Worm (Caenorhabditis elegans) whole organism, L4/young adult: Measurements from ENCODE around the gene lsm-4.

ENCODE experiments used
- W03F9.2 ChIP-seq: fragments of 150-350 bp; optimal IDR thresholded peaks from 2 replicates; lab custom pipeline; 2014; ENCODE audit warnings: missing biosample characterization, missing genetic modification characterization
- dao-5 ChIP-seq: sonication (generic microtip); optimal IDR thresholded peaks from 2 replicates; lab custom pipeline; 2016; ENCODE audit warnings: missing genotype, missing genetic modification characterization, moderate library complexity, missing compliant biosample characterization
- him-1 ChIP-seq: sonication (generic microtip); optimal IDR thresholded peaks from 2 replicates; lab custom pipeline; 2016; ENCODE audit warnings: missing genotype, missing genetic modification reagents, missing genetic modification characterization, missing compliant biosample characterization

Gene lsm-4

DNA sequence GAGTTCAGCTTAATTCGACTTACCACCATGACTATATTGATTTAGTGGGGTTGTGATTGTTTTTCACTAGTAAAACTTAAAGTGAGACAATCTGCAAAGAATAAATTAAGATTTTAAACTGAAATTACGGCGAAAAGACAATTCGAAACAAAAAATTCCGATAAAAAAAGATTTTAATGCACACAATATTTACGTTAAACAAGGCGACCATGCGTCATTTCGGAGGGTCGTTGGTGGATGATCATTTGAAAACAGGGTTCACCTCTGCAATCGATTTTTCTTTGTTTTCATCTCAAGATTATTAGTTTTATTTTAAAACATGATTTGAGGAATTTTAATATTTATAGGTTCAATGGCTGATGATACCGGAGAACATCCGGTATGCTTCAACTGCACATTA is at the start of gene lsm-4:
lsm-4 (minus strand) TSS at position 91 of the 400 bp plus-strand sequence.
- no peak for TF ChIP-seq dao-5 (tag; lab: Kevin White, UChicago)
- TF ChIP-seq W03F9.2, result no peak
- no peak for TF ChIP-seq him-1 (tag; lab: Kevin White, UChicago)

DNA sequence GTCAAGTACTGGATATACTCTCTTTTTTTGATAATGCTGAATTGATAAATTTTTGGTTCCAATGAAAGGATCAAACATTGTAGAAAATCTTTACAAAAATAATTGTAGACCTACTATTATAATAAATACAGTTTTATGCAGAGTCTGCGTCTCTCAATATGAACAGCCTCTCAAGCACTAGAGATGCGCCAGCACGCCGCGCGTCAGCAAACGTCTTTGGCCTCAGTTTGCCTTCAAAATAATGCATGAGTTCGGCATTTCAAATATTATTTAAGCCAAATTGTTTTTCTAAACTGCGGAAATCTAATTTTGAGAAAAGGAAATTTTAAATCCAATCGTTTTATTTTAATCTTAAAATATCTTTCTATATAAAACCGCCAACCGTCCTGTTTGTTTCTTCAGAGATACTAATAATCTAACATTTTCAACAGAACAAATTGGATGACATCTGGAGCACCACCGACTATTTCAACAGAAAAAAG is 48.7 kb upstream of the lsm-4 start, which contains the start of gene cul-4:
cul-4 (plus strand) TSS at position 432 of the 482 bp plus-strand sequence.
- TF ChIP-seq him-1 (tag; lab: Kevin White, UChicago) (no peak), dao-5 (tag; lab: Kevin White, UChicago) (no peak), W03F9.2 (peak; percentile 82)

DNA sequence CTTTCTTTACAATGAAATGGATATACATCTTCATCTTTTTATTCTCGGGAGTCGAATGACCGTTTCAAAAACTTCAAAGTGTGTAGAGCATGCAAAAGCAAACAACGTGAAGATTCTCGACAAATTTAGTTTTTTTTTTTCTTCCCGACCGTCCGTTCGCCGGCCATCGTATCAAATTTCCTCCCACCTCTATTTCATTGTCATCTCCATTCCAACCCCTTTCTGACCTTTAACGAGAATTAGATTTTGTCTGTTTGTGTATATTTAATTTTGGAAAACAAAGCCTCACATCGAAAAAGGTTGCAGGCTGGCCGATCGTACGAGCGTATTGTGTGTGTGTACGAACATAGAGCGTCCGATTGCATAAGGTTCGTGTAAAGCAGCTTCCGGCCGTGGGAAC is 46.1 kb upstream of the lsm-4 start, which contains the start of gene C30G12.1:
C30G12.1 (plus strand) TSS at position 301 of the 400 bp plus-strand sequence.
- no peak for TF ChIP-seq dao-5 (tag; lab: Kevin White, UChicago)
- TF ChIP-seq W03F9.2, result no peak
- no peak for TF ChIP-seq him-1 (tag; lab: Kevin White, UChicago)

DNA sequence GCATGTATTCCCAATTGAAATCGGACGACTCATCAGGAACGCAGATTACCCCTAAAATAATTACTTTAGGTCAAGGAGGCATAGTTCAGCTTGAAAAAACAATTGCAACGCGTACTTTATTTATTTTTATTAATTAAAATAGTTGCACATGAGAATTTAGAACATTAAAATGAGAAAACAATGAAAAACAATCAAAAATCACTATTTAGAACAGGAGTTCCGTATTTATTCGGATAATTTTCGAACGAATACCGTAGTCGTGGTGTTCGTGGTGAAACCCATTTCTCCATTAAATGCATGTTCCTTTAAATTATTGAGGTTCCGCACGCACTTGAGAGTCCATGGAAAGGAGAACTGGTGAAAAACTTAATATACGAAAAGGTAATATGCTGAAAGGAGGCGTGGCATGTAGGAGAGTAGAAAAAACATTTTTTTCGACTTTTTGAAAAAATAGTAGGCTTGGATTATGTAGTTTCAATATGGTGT is 45.3 kb upstream of the lsm-4 start, which contains the start of gene puf-8:
puf-8 (minus strand) TSS at position 51 of the 486 bp plus-strand sequence.
- TF ChIP-seq W03F9.2 (no peak), dao-5 (tag; lab: Kevin White, UChicago) (no peak), him-1 (tag; lab: Kevin White, UChicago) (no peak)

DNA sequence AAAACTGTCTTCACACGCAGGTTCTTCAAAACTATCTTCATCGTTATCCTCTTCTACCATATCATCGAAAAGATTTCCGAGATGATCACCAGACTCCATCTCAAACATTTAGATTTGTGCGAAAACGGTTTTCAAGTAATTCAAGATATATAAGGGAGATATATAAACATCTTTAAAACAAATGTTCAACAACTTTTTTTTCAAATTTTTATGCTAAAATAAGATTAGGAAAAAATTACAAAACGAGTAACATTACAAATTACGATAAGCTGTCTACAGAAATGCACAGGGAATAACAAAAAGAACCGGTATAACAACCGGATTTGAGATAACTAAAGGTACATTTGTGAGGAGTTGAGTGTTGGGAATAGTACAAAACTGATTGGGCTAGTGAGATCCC is 43.0 kb upstream of the lsm-4 start, which contains the start of gene C30G12.6:
C30G12.6 (minus strand) TSS at position 101 of the 400 bp plus-strand sequence.
- no peak for TF ChIP-seq him-1 (tag; lab: Kevin White, UChicago)
- no peak for TF ChIP-seq W03F9.2
- TF ChIP-seq dao-5 (tag; lab: Kevin White, UChicago), result no peak

DNA sequence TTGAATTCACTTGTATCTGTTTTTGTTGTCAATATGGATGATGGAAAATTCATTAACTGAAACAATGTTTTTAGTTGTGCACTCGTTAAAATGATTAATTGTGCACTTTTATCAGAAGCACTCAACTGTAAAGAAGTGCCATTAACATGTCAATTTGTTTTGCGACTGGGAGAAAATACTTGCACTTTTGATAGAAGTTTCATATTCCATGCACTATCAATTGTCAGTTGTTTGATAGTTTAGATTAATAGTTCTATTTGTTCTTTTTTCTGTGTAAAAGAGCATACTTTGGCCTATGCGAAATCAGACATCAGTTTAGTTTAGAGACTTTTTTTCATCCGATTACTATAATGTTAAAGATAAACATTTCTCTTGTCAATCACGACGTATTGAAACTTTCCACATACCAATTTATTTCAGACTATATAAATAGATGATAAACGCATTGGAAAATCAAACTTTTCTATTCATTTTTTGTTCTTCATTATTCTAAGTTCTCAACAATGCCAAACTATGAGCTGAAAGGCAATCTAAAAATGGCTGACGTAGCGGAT is 37.0 kb upstream of the lsm-4 start, which contains the start of gene C30G12.2:
C30G12.2 (plus strand) TSS at position 504 of the 554 bp plus-strand sequence.
- TF ChIP-seq dao-5 (tag; lab: Kevin White, UChicago) (no peak), him-1 (tag; lab: Kevin White, UChicago) (no peak), W03F9.2 (no peak)

DNA sequence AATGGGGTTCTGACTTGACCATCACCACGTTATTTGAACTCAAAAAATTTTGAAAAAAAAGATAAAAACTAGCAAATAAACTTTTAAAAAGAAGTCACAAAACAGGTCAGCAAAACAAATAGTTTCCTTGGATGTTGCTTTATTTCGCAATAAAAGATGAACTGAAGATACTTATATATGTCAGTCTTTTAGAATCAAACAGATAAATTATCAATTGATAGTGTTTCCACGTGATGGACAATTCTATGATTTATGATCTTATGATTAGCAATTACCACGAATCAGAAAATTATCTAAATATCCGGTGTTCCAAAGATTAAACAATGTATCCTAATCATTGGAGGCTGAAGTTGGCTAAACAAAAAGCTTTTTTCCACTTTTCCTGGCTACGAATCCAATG is 34.7 kb upstream of the lsm-4 start:
- no peak for TF ChIP-seq him-1 (tag; lab: Kevin White, UChicago)
- no peak for TF ChIP-seq dao-5 (tag; lab: Kevin White, UChicago)

DNA sequence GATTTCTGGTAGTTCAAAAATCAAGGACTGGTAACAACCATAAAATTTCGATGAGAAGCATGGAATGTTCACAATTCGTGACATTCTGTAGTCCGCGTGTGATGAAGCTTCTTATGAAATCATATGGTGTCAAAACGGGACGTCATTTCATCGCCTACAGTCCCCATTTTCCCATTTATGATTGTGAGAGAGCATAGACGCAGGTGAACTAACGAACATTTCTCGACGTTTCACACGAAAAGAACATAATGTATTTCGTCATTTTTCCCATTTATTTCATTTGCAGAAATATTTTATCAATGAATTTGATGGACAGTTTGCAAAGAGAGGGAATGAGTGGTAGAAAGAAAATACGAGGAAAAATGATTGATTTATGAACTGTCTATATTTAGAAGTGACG is 34.2 kb upstream of the lsm-4 start:
- TF ChIP-seq dao-5 (tag; lab: Kevin White, UChicago), result no peak
- TF ChIP-seq W03F9.2, result no peak
- TF ChIP-seq him-1 (tag; lab: Kevin White, UChicago), result no peak

DNA sequence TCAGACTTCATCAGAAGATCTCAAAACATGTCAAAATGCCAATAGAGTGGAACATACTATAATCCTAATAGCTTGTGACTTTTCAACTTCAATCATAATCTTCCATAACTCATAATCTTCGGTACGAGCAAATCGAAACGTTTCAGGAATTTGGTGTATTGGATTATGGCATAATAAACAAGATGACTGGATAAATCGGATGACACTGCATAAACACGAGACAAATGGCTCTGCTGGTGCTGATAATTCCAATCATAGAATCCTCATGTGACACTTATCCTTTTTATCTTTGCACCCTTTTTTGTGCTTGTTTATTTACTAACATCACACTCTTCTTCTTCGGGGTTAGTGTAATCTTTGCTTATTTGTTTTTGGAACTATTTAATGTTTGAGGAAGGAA is 30.1 kb upstream of the lsm-4 start:
- TF ChIP-seq him-1 (tag; lab: Kevin White, UChicago), result no peak
- no peak for TF ChIP-seq dao-5 (tag; lab: Kevin White, UChicago)
- TF ChIP-seq W03F9.2, result no peak

DNA sequence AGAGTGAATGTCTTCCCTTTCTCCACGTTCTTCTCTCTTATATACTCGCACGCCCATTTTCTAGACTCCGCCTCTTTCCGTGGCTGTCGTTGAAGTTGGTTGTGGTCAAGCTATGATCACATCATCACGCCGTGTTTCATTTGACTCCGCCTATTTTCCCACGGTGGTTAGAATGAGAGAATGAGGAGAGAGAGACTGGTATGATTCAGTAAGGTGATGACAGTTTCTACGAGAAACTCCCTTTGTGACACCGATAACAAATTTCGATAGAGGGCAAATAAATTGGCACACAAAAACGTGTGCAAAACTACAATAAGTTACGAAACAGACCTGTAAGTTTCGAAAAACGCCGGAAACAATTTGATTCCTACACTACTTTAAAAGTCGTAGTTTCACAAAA is 27.6 kb upstream of the lsm-4 start:
- TF ChIP-seq W03F9.2, result no peak
- no peak for TF ChIP-seq dao-5 (tag; lab: Kevin White, UChicago)
- no peak for TF ChIP-seq him-1 (tag; lab: Kevin White, UChicago)

DNA sequence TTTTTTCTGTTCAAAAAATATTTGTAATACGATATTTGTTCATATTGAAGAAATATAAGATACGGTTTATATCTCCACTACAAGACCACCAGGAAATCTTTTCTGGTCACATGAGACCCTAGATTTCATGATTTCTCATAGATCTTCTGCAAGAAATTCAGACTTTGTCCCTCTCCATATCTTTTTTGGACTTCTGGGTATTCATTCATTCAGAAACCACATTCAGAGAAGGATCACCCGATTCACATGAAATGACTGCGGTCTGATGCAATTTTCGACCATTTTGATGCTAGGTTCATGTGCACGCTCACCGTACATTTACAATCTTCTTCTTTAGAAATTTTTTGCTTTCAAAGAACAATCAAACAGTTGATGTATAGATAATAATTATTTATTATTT is 26.8 kb upstream of the lsm-4 start:
- TF ChIP-seq dao-5 (tag; lab: Kevin White, UChicago) (no peak), him-1 (tag; lab: Kevin White, UChicago) (no peak), W03F9.2 (no peak)

DNA sequence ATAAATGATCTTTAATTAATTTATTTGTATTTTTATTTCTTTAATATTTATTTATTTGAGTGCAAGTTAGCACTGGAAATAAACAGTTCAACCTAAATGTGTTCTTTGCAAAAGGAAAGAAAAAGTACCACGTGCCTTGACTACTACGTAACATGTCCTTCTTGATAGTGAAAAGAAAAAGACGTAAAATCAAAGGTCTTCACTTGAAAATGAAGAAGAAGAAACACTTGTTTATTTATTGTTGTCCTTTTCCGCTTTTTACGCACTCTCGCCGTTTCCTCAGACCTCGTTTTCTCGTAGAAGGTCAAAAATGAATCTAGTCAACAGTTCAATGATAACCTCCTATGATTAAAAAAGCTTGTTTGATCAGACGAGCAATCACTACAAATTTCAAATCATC is 25.0 kb upstream of the lsm-4 start:
- TF ChIP-seq W03F9.2 (no peak), dao-5 (tag; lab: Kevin White, UChicago) (no peak), him-1 (tag; lab: Kevin White, UChicago) (no peak)

DNA sequence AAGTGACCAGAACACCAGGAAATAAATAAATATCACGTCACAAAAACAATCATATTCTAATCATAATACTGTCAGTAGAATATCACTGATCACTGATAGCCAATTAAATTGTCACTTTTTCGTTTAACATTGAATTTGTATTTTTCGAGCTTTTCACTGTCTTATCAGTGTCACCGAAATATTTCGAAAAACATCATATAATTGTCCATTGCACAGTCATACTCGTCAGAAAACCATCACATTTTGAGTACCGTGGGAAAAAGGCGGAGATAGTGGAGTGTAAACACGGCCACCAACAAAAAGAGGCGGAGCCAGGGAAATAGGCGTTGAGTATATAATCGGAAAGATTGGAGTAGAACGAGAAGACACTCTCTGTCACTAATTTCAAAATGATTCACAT is 24.3 kb upstream of the lsm-4 start:
- no peak for TF ChIP-seq W03F9.2
- TF ChIP-seq him-1 (tag; lab: Kevin White, UChicago), result no peak
- no peak for TF ChIP-seq dao-5 (tag; lab: Kevin White, UChicago)

DNA sequence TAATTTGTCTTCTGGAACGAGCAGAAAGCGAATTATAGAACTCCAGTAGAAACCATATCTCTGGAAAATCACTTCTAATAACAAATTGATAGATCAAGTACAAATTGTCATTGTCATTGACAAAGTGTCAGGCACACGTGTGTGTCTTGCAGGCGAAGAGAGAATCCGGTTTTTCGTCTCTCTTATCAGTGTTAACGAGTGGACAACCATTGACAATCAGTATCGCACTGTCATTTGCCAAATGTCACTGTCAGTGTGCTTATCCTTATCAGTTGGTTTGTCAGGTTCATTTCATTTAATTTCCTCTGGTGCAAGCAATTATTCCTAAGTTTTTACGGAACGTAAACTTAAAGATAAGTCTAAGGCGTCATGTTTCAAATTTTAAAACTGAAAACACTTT is 20.6 kb upstream of the lsm-4 start:
- TF ChIP-seq W03F9.2 (no peak), him-1 (tag; lab: Kevin White, UChicago) (no peak), dao-5 (tag; lab: Kevin White, UChicago) (no peak)
